4 fruit fly cellular contexts compared by ENCODE assay signal in the genomic region with DNA sequence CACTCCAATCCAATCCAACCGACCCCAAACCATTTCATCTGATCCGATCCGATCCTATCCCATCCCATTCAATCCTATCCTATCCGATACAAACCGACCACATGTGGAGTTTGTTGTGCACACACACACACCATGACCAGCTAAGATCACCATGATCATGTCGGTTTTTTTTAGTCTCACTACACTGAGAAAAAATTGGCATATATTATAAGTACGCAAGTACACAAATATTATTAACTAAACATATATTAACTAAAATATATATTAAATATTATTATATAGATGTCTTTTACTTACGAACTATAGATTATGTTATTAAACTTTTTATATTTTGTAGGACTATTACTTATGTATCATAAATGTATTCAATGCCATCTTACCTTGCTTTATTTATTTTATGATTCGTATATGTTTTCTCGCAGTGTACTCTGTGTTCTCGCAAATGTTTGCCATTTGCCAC.
TF ChIP-seq lines count a peak whose summit lies in the region.

No protein-coding gene starts in this region.

- TF ChIP-seq CTCF in whole organism, embryonic (GFP tag; optimal IDR thresholded peaks at IDR 0.05; lab: Kevin White, UChicago), result no peak

TF ChIP-seq in whole organism, embryonic, 481 proteins besides CTCF, POLR2A, EP300 and RAD21 (continues in another document):
- no peak for TF ChIP-seq amos (GFP tag; IDR thresholded peaks at IDR 0.05; lab: Robert Waterston, UW; ENCODE audit: partially characterized antibody)
- TF ChIP-seq CG13775 (GFP tag; optimal IDR thresholded peaks at IDR 0.05; lab: Kevin White, UChicago), result peak; percentile 12
- TF ChIP-seq zen (tag; optimal IDR thresholded peaks at IDR 0.05; lab: Kevin White, UChicago), result peak; percentile 56
- TF ChIP-seq CoRest (tag; optimal IDR thresholded peaks at IDR 0.05; lab: Kevin White, UChicago), result peak; percentile 53
- peak; percentile 63 for TF ChIP-seq phol (tag; optimal IDR thresholded peaks at IDR 0.05; lab: Kevin White, UChicago)
- TF ChIP-seq Blimp-1 (GFP tag; optimal IDR thresholded peaks at IDR 0.05; lab: Kevin White, UChicago), result peak; percentile 26
- TF ChIP-seq CG10979 (tag; optimal IDR thresholded peaks at IDR 0.05; lab: Kevin White, UChicago), result peak; percentile 59
- 0 out of 2 replicates have a peak, but pooled peaks have one; percentile 12 for TF ChIP-seq CG11085 (GFP tag; IDR thresholded peaks at IDR 0.05; lab: Robert Waterston, UW)
- no peak for TF ChIP-seq NfI (GFP tag; optimal IDR thresholded peaks at IDR 0.05; lab: Kevin White, UChicago)
- peak; percentile 60 for TF ChIP-seq CG31441 (GFP tag; IDR thresholded peaks at IDR 0.05; lab: Robert Waterston, UW)
- peak; percentile 76 for TF ChIP-seq CG2712 (tag; optimal IDR thresholded peaks at IDR 0.05; lab: Kevin White, UChicago)
- TF ChIP-seq Camta (GFP tag; optimal IDR thresholded peaks at IDR 0.05; lab: Kevin White, UChicago), result no peak
- TF ChIP-seq gem (tag; optimal IDR thresholded peaks at IDR 0.05; lab: Kevin White, UChicago), result peak; percentile 68
- TF ChIP-seq D (optimal IDR thresholded peaks at IDR 0.05; lab: Kevin White, UChicago), result no peak
- peak; percentile 34 for TF ChIP-seq D (GFP tag; optimal IDR thresholded peaks at IDR 0.05; lab: Kevin White, UChicago)
- TF ChIP-seq slbo (GFP tag; IDR thresholded peaks at IDR 0.05; lab: Robert Waterston, UW), result no peak
- peak; percentile 21; the same call in 1 of the 3 replicates for TF ChIP-seq row (GFP tag; IDR thresholded peaks at IDR 0.05; lab: Robert Waterston, UW)
- no peak for TF ChIP-seq vnd (GFP tag; IDR thresholded peaks at IDR 0.05; lab: Robert Waterston, UW; ENCODE audit: partially characterized antibody)
- TF ChIP-seq CG7839 (tag; optimal IDR thresholded peaks at IDR 0.05; lab: Kevin White, UChicago), result peak; percentile 47
- TF ChIP-seq CG17361 (GFP tag; IDR thresholded peaks at IDR 0.05; lab: Robert Waterston, UW), result peak; percentile 65; the same call in 2 of the 3 replicates

TF ChIP-seq in whole organism, prepupa, 60 proteins besides CTCF, POLR2A, EP300 and RAD21 (continues in another document):
- TF ChIP-seq CG1621 (tag; optimal IDR thresholded peaks at IDR 0.05; lab: Kevin White, UChicago) (no peak), CG4318 (GFP tag; optimal IDR thresholded peaks at IDR 0.05; lab: Kevin White, UChicago) (peak; percentile 67), CG11762 (GFP tag; optimal IDR thresholded peaks at IDR 0.05; lab: Kevin White, UChicago; ENCODE audit: insufficient read depth) (peak; percentile 46), Eip93F (GFP tag; optimal IDR thresholded peaks at IDR 0.05; lab: Kevin White, UChicago) (no peak), CG11902 (GFP tag; optimal IDR thresholded peaks at IDR 0.05; lab: Kevin White, UChicago) (no peak), fd85E (GFP tag; optimal IDR thresholded peaks at IDR 0.05; lab: Kevin White, UChicago) (no peak), dac (GFP tag; optimal IDR thresholded peaks at IDR 0.05; lab: Kevin White, UChicago) (peak; percentile 20), pdm3 (GFP tag; optimal IDR thresholded peaks at IDR 0.05; lab: Kevin White, UChicago) (peak; percentile 17), lz (GFP tag; optimal IDR thresholded peaks at IDR 0.05; lab: Kevin White, UChicago) (peak; percentile 3), Lpt (GFP tag; optimal IDR thresholded peaks at IDR 0.05; lab: Kevin White, UChicago) (peak; percentile 55), CG32006 (GFP tag; optimal IDR thresholded peaks at IDR 0.05; lab: Kevin White, UChicago) (peak; percentile 87), CG11294 (GFP tag; IDR thresholded peaks at IDR 0.05; lab: Robert Waterston, UW) (no peak), CG8119 (GFP tag; IDR thresholded peaks at IDR 0.05; lab: Robert Waterston, UW) (peak; percentile 82), CG31627 (GFP tag; optimal IDR thresholded peaks at IDR 0.05; lab: Kevin White, UChicago) (no peak), CG9139 (GFP tag; optimal IDR thresholded peaks at IDR 0.05; lab: Kevin White, UChicago) (peak; percentile 46), Ets21C (GFP tag; optimal IDR thresholded peaks at IDR 0.05; lab: Kevin White, UChicago) (no peak), acj6 (GFP tag; optimal IDR thresholded peaks at IDR 0.05; lab: Kevin White, UChicago) (peak; percentile 59), Met (GFP tag; optimal IDR thresholded peaks at IDR 0.05; lab: Kevin White, UChicago) (peak; percentile 15), spab (GFP tag; optimal IDR thresholded peaks at IDR 0.05; lab: Kevin White, UChicago) (peak; percentile 59), Sox15 (GFP tag; optimal IDR thresholded peaks at IDR 0.05; lab: Kevin White, UChicago) (peak; percentile 14), CG10631 (GFP tag; optimal IDR thresholded peaks at IDR 0.05; lab: Kevin White, UChicago) (peak; percentile 68), Hr39 (GFP tag; optimal IDR thresholded peaks at IDR 0.05; lab: Kevin White, UChicago) (no peak)

TF ChIP-seq in whole organism, pupa, 21 proteins besides CTCF, POLR2A, EP300 and RAD21:
- TF ChIP-seq CG8159 (tag; optimal IDR thresholded peaks at IDR 0.05; lab: Kevin White, UChicago) (peak; percentile 82), CG17806 (tag; optimal IDR thresholded peaks at IDR 0.05; lab: Kevin White, UChicago) (peak; percentile 67), CG8301 (tag; optimal IDR thresholded peaks at IDR 0.05; lab: Kevin White, UChicago) (peak; percentile 83), D1 (tag; optimal IDR thresholded peaks at IDR 0.05; lab: Kevin White, UChicago) (peak; percentile 65), Pif1B (GFP tag; optimal IDR thresholded peaks at IDR 0.05; lab: Kevin White, UChicago) (peak; percentile 18), CG34367 (tag; optimal IDR thresholded peaks at IDR 0.05; lab: Kevin White, UChicago) (peak; percentile 57), CG14655 (GFP tag; optimal IDR thresholded peaks at IDR 0.05; lab: Kevin White, UChicago) (peak; percentile 85), CG15710 (tag; optimal IDR thresholded peaks at IDR 0.05; lab: Kevin White, UChicago) (peak; percentile 78), gl (tag; optimal IDR thresholded peaks at IDR 0.05; lab: Kevin White, UChicago) (no peak), Ets98B (GFP tag; IDR thresholded peaks at IDR 0.05; lab: Robert Waterston, UW) (peak; percentile 41; the same call in 1 of the 2 replicates), CG13204 (GFP tag; optimal IDR thresholded peaks at IDR 0.05; lab: Kevin White, UChicago) (no peak), EcR (GFP tag; optimal IDR thresholded peaks at IDR 0.05; lab: Kevin White, UChicago) (no peak), CG10348 (GFP tag; IDR thresholded peaks at IDR 0.05; lab: Robert Waterston, UW) (no peak), rn (GFP tag; IDR thresholded peaks at IDR 0.05; lab: Robert Waterston, UW) (no peak), CG12605 (GFP tag; IDR thresholded peaks at IDR 0.05; lab: Robert Waterston, UW) (0 out of 2 replicates have a peak, but pooled peaks have one; percentile 44), CG32121 (GFP tag; IDR thresholded peaks at IDR 0.05; lab: Robert Waterston, UW) (no peak), fd96Ca (GFP tag; IDR thresholded peaks at IDR 0.05; lab: Robert Waterston, UW) (0 out of 3 replicates have a peak, but pooled peaks have one; percentile 6), Snoo (tag; optimal IDR thresholded peaks at IDR 0.05; lab: Kevin White, UChicago) (peak; percentile 35), CG9948 (tag; optimal IDR thresholded peaks at IDR 0.05; lab: Kevin White, UChicago) (peak; percentile 82), Pif1A (GFP tag; optimal IDR thresholded peaks at IDR 0.05; lab: Kevin White, UChicago) (peak; percentile 32), CG4496 (GFP tag; IDR thresholded peaks at IDR 0.05; lab: Robert Waterston, UW) (no peak)

TF ChIP-seq in whole organism, wandering third instar larva, 38 proteins besides CTCF, POLR2A, EP300 and RAD21 (continues in another document):
- TF ChIP-seq Rel (GFP tag; optimal IDR thresholded peaks at IDR 0.05; lab: Kevin White, UChicago) (no peak), Rel (tag; optimal IDR thresholded peaks at IDR 0.05; lab: Kevin White, UChicago) (no peak), CrebA (GFP tag; optimal IDR thresholded peaks at IDR 0.05; lab: Kevin White, UChicago; ENCODE audit: borderline replicate concordance) (no peak), dmrt93B (GFP tag; optimal IDR thresholded peaks at IDR 0.05; lab: Kevin White, UChicago) (peak; percentile 5), Sp1 (GFP tag; optimal IDR thresholded peaks at IDR 0.05; lab: Kevin White, UChicago) (peak; percentile 62), brk (GFP tag; optimal IDR thresholded peaks at IDR 0.05; lab: Kevin White, UChicago) (no peak), sv (GFP tag; optimal IDR thresholded peaks at IDR 0.05; lab: Kevin White, UChicago) (no peak), ey (GFP tag; optimal IDR thresholded peaks at IDR 0.05; lab: Kevin White, UChicago) (no peak), jim (GFP tag; optimal IDR thresholded peaks at IDR 0.05; lab: Kevin White, UChicago) (no peak), rgr (GFP tag; optimal IDR thresholded peaks at IDR 0.05; lab: Kevin White, UChicago) (peak; percentile 42), Vsx2 (GFP tag; optimal IDR thresholded peaks at IDR 0.05; lab: Kevin White, UChicago; ENCODE audit: partially characterized antibody) (no peak), dsf (GFP tag; optimal IDR thresholded peaks at IDR 0.05; lab: Kevin White, UChicago; ENCODE audit: borderline replicate concordance) (no peak), Dif (GFP tag; optimal IDR thresholded peaks at IDR 0.05; lab: Kevin White, UChicago; ENCODE audit: partially characterized antibody) (no peak), h (GFP tag; optimal IDR thresholded peaks at IDR 0.05; lab: Kevin White, UChicago) (peak; percentile 8), Abd-B (GFP tag; optimal IDR thresholded peaks at IDR 0.05; lab: Kevin White, UChicago) (no peak), foxo (GFP tag; optimal IDR thresholded peaks at IDR 0.05; lab: Kevin White, UChicago) (peak in 1 of 2 experiments; percentile 19), Mio (GFP tag; optimal IDR thresholded peaks at IDR 0.05; lab: Kevin White, UChicago) (no peak), Jra (GFP tag; optimal IDR thresholded peaks at IDR 0.05; lab: Kevin White, UChicago) (no peak), OdsH (GFP tag; optimal IDR thresholded peaks at IDR 0.05; lab: Kevin White, UChicago) (peak; percentile 37), usp (GFP tag; optimal IDR thresholded peaks at IDR 0.05; lab: Kevin White, UChicago) (no peak), CG9705 (GFP tag; optimal IDR thresholded peaks at IDR 0.05; lab: Kevin White, UChicago) (no peak), HLH106 (tag; optimal IDR thresholded peaks at IDR 0.05; lab: Kevin White, UChicago) (peak; percentile 63), woc (GFP tag; optimal IDR thresholded peaks at IDR 0.05; lab: Kevin White, UChicago) (no peak), CG32264 (GFP tag; optimal IDR thresholded peaks at IDR 0.05; lab: Kevin White, UChicago) (no peak), br (GFP tag; optimal IDR thresholded peaks at IDR 0.05; lab: Kevin White, UChicago) (no peak), Hnf4 (GFP tag; optimal IDR thresholded peaks at IDR 0.05; lab: Kevin White, UChicago) (no peak), psq (GFP tag; optimal IDR thresholded peaks at IDR 0.05; lab: Kevin White, UChicago) (peak; percentile 46), lola (GFP tag; optimal IDR thresholded peaks at IDR 0.05; lab: Kevin White, UChicago) (no peak), Hr78 (GFP tag; optimal IDR thresholded peaks at IDR 0.05; lab: Kevin White, UChicago) (no peak)
